Fruit fly (Drosophila melanogaster) whole organism, wandering third instar larva: ENCODE measurements around the gene CG4151.

Experiments used
- CrebA ChIP-seq: fragments of 200-800 bp; sonication (Bioruptor generic); optimal IDR thresholded peaks from 2 replicates; lab custom pipeline; 2016; ENCODE audit warnings: missing biosample characterization, mild to moderate bottlenecking, missing genetic modification characterization, borderline replicate concordance
- OdsH ChIP-seq: fragments of 200-800 bp; sonication (Bioruptor generic); optimal IDR thresholded peaks from 2 replicates; lab custom pipeline; 2016; ENCODE audit warnings: missing biosample characterization, mild to moderate bottlenecking, missing genetic modification characterization
- Sp1 ChIP-seq: fragments of 200-800 bp; sonication (Bioruptor generic); optimal IDR thresholded peaks from 3 replicates; lab custom pipeline; 2019; ENCODE audit warnings: missing biosample characterization, mild to moderate bottlenecking, missing genetic modification characterization, moderate library complexity
- ey ChIP-seq: fragments of 200-800 bp; sonication (Bioruptor generic); optimal IDR thresholded peaks from 2 replicates; lab custom pipeline; 2016; ENCODE audit warnings: missing biosample characterization, missing genetic modification characterization
- usp ChIP-seq: fragments of >200 bp; optimal IDR thresholded peaks from 2 replicates; lab custom pipeline; 2017; ENCODE audit warnings: missing biosample characterization, missing genetic modification characterization

dm6 chrX:5516783-5517571, 15.7 kb downstream of the CG4151 start:
- TF ChIP-seq OdsH (peak; percentile 45), ey (peak; percentile 14), usp (GFP tag; lab: Kevin White, UChicago) (no peak), Sp1 (no peak), CrebA (GFP tag; lab: Kevin White, UChicago) (no peak)
